Fruit fly (Drosophila melanogaster): ENCODE data around the gene Boh2.

Gene Boh2

dm6 chr2L:11206604-11207238 lies 27.9 kb downstream of the Boh2 start (continued):
- TF ChIP-seq tap (tag; optimal IDR thresholded peaks at IDR 0.05) (no peak), fu2 (GFP tag; optimal IDR thresholded peaks at IDR 0.05) (no peak), Awh (GFP tag; IDR thresholded peaks at IDR 0.05) (peak; percentile 50; the same call in 1 of the 2 replicates), oc (tag; optimal IDR thresholded peaks at IDR 0.05) (peak; percentile 86), CG12219 (GFP tag; optimal IDR thresholded peaks at IDR 0.05) (no peak), nerfin-2 (GFP tag; IDR thresholded peaks at IDR 0.05; ENCODE audit: partially characterized antibody) (no peak), yki (optimal IDR thresholded peaks at IDR 0.05) (no peak), Pdp1 (GFP tag; optimal IDR thresholded peaks at IDR 0.05) (peak in 1 of 2 experiments; percentile 63), CG12155 (GFP tag; optimal IDR thresholded peaks at IDR 0.05) (no peak), Fer2 (tag; optimal IDR thresholded peaks at IDR 0.05) (no peak), tio (GFP tag; optimal IDR thresholded peaks at IDR 0.05) (peak; percentile 32), Usf (GFP tag; optimal IDR thresholded peaks at IDR 0.05) (no peak), CG8944 (GFP tag; optimal IDR thresholded peaks at IDR 0.05) (peak; percentile 19), Six4 (GFP tag; optimal IDR thresholded peaks at IDR 0.05) (peak; percentile 24), esg (GFP tag; conservative IDR thresholded peaks at IDR 0.05) (no peak), CG2889 (GFP tag; IDR thresholded peaks at IDR 0.05) (no peak), CG14441 (GFP tag; IDR thresholded peaks at IDR 0.05) (no peak), CG2120 (GFP tag; optimal IDR thresholded peaks at IDR 0.05) (no peak), onecut (GFP tag; IDR thresholded peaks at IDR 0.05) (peak; percentile 51), CG3847 (GFP tag; IDR thresholded peaks at IDR 0.05) (no peak), Mad (GFP tag; optimal IDR thresholded peaks at IDR 0.05) (no peak), Dp (GFP tag; optimal IDR thresholded peaks at IDR 0.05) (no peak), CG6689 (GFP tag; IDR thresholded peaks at IDR 0.05) (no peak), CG6791 (GFP tag; IDR thresholded peaks at IDR 0.05; ENCODE audit: partially characterized antibody) (no peak), NK7.1 (GFP tag; optimal IDR thresholded peaks at IDR 0.05) (no peak), CG18599 (GFP tag; optimal IDR thresholded peaks at IDR 0.05) (no peak), CG8089 (GFP tag; optimal IDR thresholded peaks at IDR 0.05) (no peak), Dref (GFP tag; IDR thresholded peaks at IDR 0.05) (no peak), Ets65A (GFP tag) (no peak), Ada2b (GFP tag; IDR thresholded peaks at IDR 0.05) (no peak), CG5180 (GFP tag; optimal IDR thresholded peaks at IDR 0.05) (peak; percentile 95), lola (GFP tag; optimal IDR thresholded peaks at IDR 0.05) (peak in 1 of 3 experiments; percentile 47), CG6683 (GFP tag; optimal IDR thresholded peaks at IDR 0.05) (no peak), Dip3 (GFP tag; optimal IDR thresholded peaks at IDR 0.05) (no peak), D19B (GFP tag; optimal IDR thresholded peaks at IDR 0.05) (no peak), D19A (tag; optimal IDR thresholded peaks at IDR 0.05) (peak; percentile 37), CG1603 (tag; optimal IDR thresholded peaks at IDR 0.05) (peak; percentile 62), crc (GFP tag; optimal IDR thresholded peaks at IDR 0.05) (no peak), CG18764 (GFP tag; optimal IDR thresholded peaks at IDR 0.05) (no peak), sim (GFP tag; IDR thresholded peaks at IDR 0.05) (peak; percentile 71; the same call in 1 of the 2 replicates), scrt (GFP tag; optimal IDR thresholded peaks at IDR 0.05) (no peak), hb (GFP tag; IDR thresholded peaks at IDR 0.05; ENCODE audit: partially characterized antibody) (no peak), al (GFP tag; IDR thresholded peaks at IDR 0.05) (no peak), dmrt99B (tag; optimal IDR thresholded peaks at IDR 0.05) (no peak), zf30C (GFP tag; optimal IDR thresholded peaks at IDR 0.05) (no peak), Oaz (GFP tag; IDR thresholded peaks at IDR 0.05) (no peak), CG17612 (GFP tag; IDR thresholded peaks at IDR 0.05) (no peak), tgo (GFP tag; IDR thresholded peaks at IDR 0.05) (0 out of 3 replicates have a peak, but pooled peaks have one; percentile 13), CG31388 (GFP tag; optimal IDR thresholded peaks at IDR 0.05) (no peak), ap (GFP tag; IDR thresholded peaks at IDR 0.05) (no peak), fd102C (GFP tag; optimal IDR thresholded peaks at IDR 0.05) (peak; percentile 57)

Data from whole organism, embryonic.